Worm (Caenorhabditis elegans): Measurements from ENCODE around the gene F40A3.6.

F40A3.6 gene

DNA sequence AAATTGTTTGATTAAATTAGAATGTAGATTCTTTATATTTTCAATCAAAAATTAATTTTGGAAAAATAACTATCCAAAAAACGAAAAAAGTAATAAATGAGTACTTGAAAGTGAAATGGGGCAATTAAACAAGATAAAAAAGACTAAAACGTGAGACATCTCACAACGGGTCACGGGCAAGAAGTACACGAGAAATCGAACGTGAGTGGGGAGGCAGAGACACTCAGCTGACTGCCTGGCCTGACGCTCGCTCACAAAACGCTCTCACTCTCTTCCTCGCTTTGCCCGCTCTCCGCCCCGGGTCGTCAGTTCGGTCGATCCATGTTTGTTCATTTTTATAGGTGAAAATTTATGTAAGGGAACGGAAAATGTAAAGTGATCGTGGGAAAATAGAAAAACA is 45.4 kb downstream of the F40A3.6 start:
- TF ChIP-seq F37D6.2 (tag; optimal IDR thresholded peaks at IDR 0.05) (no peak), hlh-11 (tag; optimal IDR thresholded peaks at IDR 0.05) (peak; percentile 86), snpc-1.2 (GFP tag; IDR thresholded peaks at IDR 0.05) (no peak), ceh-62 (tag; optimal IDR thresholded peaks at IDR 0.05) (no peak), ceh-20 (GFP tag; IDR thresholded peaks at IDR 0.05) (peak; percentile 42; the same call in 1 of the 2 replicates), hmg-1.1 (GFP tag; IDR thresholded peaks at IDR 0.05) (peak; percentile 57), hlh-30 (tag; optimal IDR thresholded peaks at IDR 0.05; ENCODE audit: insufficient read depth) (peak; percentile 97), ztf-7 (tag; optimal IDR thresholded peaks at IDR 0.05) (peak; percentile 30), unc-62 (GFP tag; optimal IDR thresholded peaks at IDR 0.05 in 1 of 2) (no peak), unc-62 (tag; optimal IDR thresholded peaks at IDR 0.05) (no peak), ztf-11 (tag; optimal IDR thresholded peaks at IDR 0.05) (no peak), egl-27 (tag; optimal IDR thresholded peaks at IDR 0.05) (no peak), php-3 (GFP tag; IDR thresholded peaks at IDR 0.05) (peak; percentile 54; the same call in 1 of the 2 replicates), skn-1 (tag; optimal IDR thresholded peaks at IDR 0.05) (no peak), mxl-3 (GFP tag; optimal IDR thresholded peaks at IDR 0.05) (peak; percentile 74), zip-11 (GFP tag; IDR thresholded peaks at IDR 0.05) (no peak), cey-2 (tag; optimal IDR thresholded peaks at IDR 0.05; ENCODE audit: borderline replicate concordance, insufficient read depth) (no peak), duxl-1 (tag; optimal IDR thresholded peaks at IDR 0.05; ENCODE audit: poor library complexity) (no peak), lir-3 (tag; optimal IDR thresholded peaks at IDR 0.05) (no peak), set-16 (GFP tag; IDR thresholded peaks at IDR 0.05) (peak; percentile 69), T26A8.4 (GFP tag; IDR thresholded peaks at IDR 0.05) (no peak), mxl-2 (GFP tag; conservative IDR thresholded peaks at IDR 0.05) (no peak), lin-38 (GFP tag; IDR thresholded peaks at IDR 0.05) (no peak), spr-3 (GFP tag; optimal IDR thresholded peaks at IDR 0.05) (no peak), R02D3.7 (tag; optimal IDR thresholded peaks at IDR 0.05) (no peak), mes-2 (tag; optimal IDR thresholded peaks at IDR 0.05; ENCODE audit: poor library complexity, severe bottlenecking) (peak; percentile 42), sdz-12 (GFP tag; optimal IDR thresholded peaks at IDR 0.05) (no peak), mep-1 (tag; optimal IDR thresholded peaks at IDR 0.05) (peak; percentile 26), nhr-6 (tag; optimal IDR thresholded peaks at IDR 0.05) (no peak), hif-1 (tag; optimal IDR thresholded peaks at IDR 0.05) (peak in 1 of 2 experiments; percentile 39), daf-16 (GFP tag; optimal IDR thresholded peaks at IDR 0.05) (no peak), daf-16 (tag; optimal IDR thresholded peaks at IDR 0.05) (peak; percentile 32), dmd-8 (GFP tag; IDR thresholded peaks at IDR 0.05) (no peak), ctbp-1 (GFP tag; IDR thresholded peaks at IDR 0.05) (no peak), lim-7 (GFP tag; IDR thresholded peaks at IDR 0.05) (no peak), mdl-1 (tag; optimal IDR thresholded peaks at IDR 0.05) (peak in 1 of 2 experiments; percentile 72), lin-1 (GFP tag; IDR thresholded peaks at IDR 0.05) (no peak), egl-43 (GFP tag; IDR thresholded peaks at IDR 0.05) (no peak), dmd-9 (GFP tag; IDR thresholded peaks at IDR 0.05) (no peak), nhr-111 (GFP tag; optimal IDR thresholded peaks at IDR 0.05) (no peak), nhr-28 (tag; optimal IDR thresholded peaks at IDR 0.05) (peak; percentile 43), attf-4 (tag; optimal IDR thresholded peaks at IDR 0.05) (no peak), madf-5 (GFP tag; IDR thresholded peaks at IDR 0.05) (no peak), snpc-4 (tag; optimal IDR thresholded peaks at IDR 0.05) (no peak), zfp-2 (tag; optimal IDR thresholded peaks at IDR 0.05) (no peak), saeg-2 (GFP tag; IDR thresholded peaks at IDR 0.05) (no peak), pha-4 (GFP tag; IDR thresholded peaks at IDR 0.05) (no peak), pha-4 (tag; optimal IDR thresholded peaks at IDR 0.05) (no peak), madf-9 (GFP tag; conservative IDR thresholded peaks at IDR 0.05) (0 out of 2 replicates have a peak, but pooled peaks have one; percentile 25), fos-1 (tag; optimal IDR thresholded peaks at IDR 0.05) (no peak), aha-1 (tag) (no peak), Y5F2A.4 (GFP tag; optimal IDR thresholded peaks at IDR 0.05) (no peak)

All from whole organism, L4 larva.